Fruit fly (Drosophila melanogaster) whole organism, embryonic: Measurements from ENCODE around the gene CG42268.

ENCODE experiments used
- Atf3 ChIP-seq: fragments of 200-800 bp; sonication (Bioruptor generic); optimal IDR thresholded peaks from 3 replicates; lab custom pipeline; 2016; ENCODE audit warnings: missing biosample characterization, missing genetic modification characterization
- Bgb ChIP-seq: fragments of 200-800 bp; sonication (Bioruptor generic); IDR thresholded peaks from 2 replicates; pipeline ENCODE4 v1.3.6; 2022; ENCODE audit warnings: missing biosample characterization, missing genetic modification characterization; ENCODE audit not compliant: partially characterized antibody
- CG10543 ChIP-seq: fragments of 200-800 bp; sonication (Bioruptor generic); optimal IDR thresholded peaks from 3 replicates; lab custom pipeline; 2017; ENCODE audit warnings: missing biosample characterization, mild to moderate bottlenecking, missing genetic modification characterization, moderate library complexity
- CG12236 ChIP-seq: fragments of 200-800 bp; sonication (Bioruptor generic); optimal IDR thresholded peaks from 2 replicates; lab custom pipeline; 2016; ENCODE audit warnings: missing biosample characterization, missing genetic modification characterization
- CG12391 ChIP-seq: fragments of 200-800 bp; sonication (Bioruptor generic); optimal IDR thresholded peaks from 3 replicates; lab custom pipeline; 2018; ENCODE audit warnings: missing biosample characterization, mild to moderate bottlenecking, missing genetic modification characterization, moderate library complexity
- CG13624 ChIP-seq: fragments of 200-800 bp; sonication (Bioruptor generic); optimal IDR thresholded peaks from 2 replicates; lab custom pipeline; 2016; ENCODE audit warnings: missing biosample characterization, missing genetic modification characterization
- CG15269 ChIP-seq: fragments of 200-800 bp; sonication (Bioruptor generic); optimal IDR thresholded peaks from 2 replicates; lab custom pipeline; 2018; ENCODE audit warnings: missing biosample characterization, mild to moderate bottlenecking, missing genetic modification characterization, moderate library complexity
- CG15479 ChIP-seq: fragments of 200-800 bp; sonication (Bioruptor generic); optimal IDR thresholded peaks from 3 replicates; lab custom pipeline; 2019; ENCODE audit warnings: missing biosample characterization, mild to moderate bottlenecking, missing genetic modification characterization, moderate library complexity
- CG15696 ChIP-seq: fragments of 200-800 bp; sonication (Bioruptor generic); optimal IDR thresholded peaks from 2 replicates; lab custom pipeline; 2019; ENCODE audit warnings: missing biosample characterization, mild to moderate bottlenecking, missing genetic modification characterization, moderate library complexity
- CG16813 ChIP-seq: fragments of 200-800 bp; sonication (Bioruptor generic); IDR thresholded peaks from 3 replicates; pipeline ENCODE4 v1.3.6; 2022; ENCODE audit warnings: missing biosample characterization, missing genetic modification characterization; ENCODE audit not compliant: partially characterized antibody
- CG17385 ChIP-seq: fragments of 200-800 bp; sonication (Bioruptor generic); optimal IDR thresholded peaks from 3 replicates; lab custom pipeline; 2018; ENCODE audit warnings: missing biosample characterization, mild to moderate bottlenecking, missing genetic modification characterization
- CG30431 ChIP-seq: fragments of 200-800 bp; sonication (Bioruptor generic); optimal IDR thresholded peaks from 2 replicates; lab custom pipeline; 2017; ENCODE audit warnings: missing biosample characterization, missing genetic modification characterization
- CG3838 ChIP-seq: fragments of 200-800 bp; sonication (Bioruptor generic); optimal IDR thresholded peaks from 3 replicates; lab custom pipeline; 2016; ENCODE audit warnings: missing biosample characterization, missing genetic modification characterization
- CG4854 ChIP-seq: fragments of 200-800 bp; sonication (Bioruptor generic); optimal IDR thresholded peaks from 2 replicates; lab custom pipeline; 2016; ENCODE audit warnings: missing biosample characterization, missing genetic modification characterization, inconsistent platforms
- CG6175 ChIP-seq: fragments of 200-800 bp; sonication (Bioruptor generic); IDR thresholded peaks from 3 replicates; pipeline ENCODE4 v1.3.6; 2022; ENCODE audit warnings: missing biosample characterization, missing genetic modification characterization
- CG8944 ChIP-seq: fragments of 200-800 bp; sonication (Bioruptor generic); optimal IDR thresholded peaks from 3 replicates; lab custom pipeline; 2016; ENCODE audit warnings: missing biosample characterization, missing genetic modification characterization
- CG9932 ChIP-seq: fragments of 200-800 bp; sonication (Bioruptor generic); IDR thresholded peaks from 2 replicates; pipeline ENCODE4 v1.3.6; 2022; ENCODE audit warnings: missing biosample characterization, missing genetic modification characterization
- CoRest ChIP-seq: fragments of 200-800 bp; sonication (Bioruptor generic); optimal IDR thresholded peaks from 3 replicates; lab custom pipeline; 2018; ENCODE audit warnings: missing biosample characterization, mild to moderate bottlenecking, missing genetic modification characterization, moderate library complexity
- CrebB ChIP-seq: fragments of 200-800 bp; sonication (Bioruptor generic); optimal IDR thresholded peaks from 3 replicates; lab custom pipeline; 2018; ENCODE audit warnings: missing biosample characterization, mild to moderate bottlenecking, missing genetic modification characterization
- Dbx ChIP-seq: fragments of 200-800 bp; sonication (Bioruptor generic); IDR thresholded peaks from 3 replicates; pipeline ENCODE4 v1.3.6; 2022; ENCODE audit warnings: missing biosample characterization, missing genetic modification characterization
- Dfd ChIP-seq, 2 experiments: fragments of >200 bp; optimal IDR thresholded peaks; 2 replicates each; lab custom pipeline; 2017; ENCODE audit warnings: missing biosample characterization in 2 of 2, missing genetic modification characterization in 2 of 2
- Dll ChIP-seq: fragments of 200-800 bp; sonication (Bioruptor generic); IDR thresholded peaks from 4 replicates; pipeline ENCODE4 v1.3.6; 2022; ENCODE audit warnings: missing biosample characterization, missing genetic modification characterization; ENCODE audit not compliant: partially characterized antibody
- Fer1 ChIP-seq: fragments of 200-800 bp; sonication (Bioruptor generic); optimal IDR thresholded peaks from 2 replicates; lab custom pipeline; 2017; ENCODE audit warnings: missing biosample characterization, mild to moderate bottlenecking, missing genetic modification characterization
- HLH3B ChIP-seq: fragments of 200-800 bp; sonication (Bioruptor generic); IDR thresholded peaks from 2 replicates; pipeline ENCODE4 v1.3.6; 2022; ENCODE audit warnings: missing biosample characterization, missing genetic modification characterization
- HLH4C ChIP-seq: fragments of 200-800 bp; sonication (Bioruptor generic); IDR thresholded peaks from 3 replicates; pipeline ENCODE4 v1.3.6; 2022; ENCODE audit warnings: missing biosample characterization, missing genetic modification characterization; ENCODE audit not compliant: partially characterized antibody
- HLH54F ChIP-seq: fragments of 200-800 bp; sonication (Bioruptor generic); optimal IDR thresholded peaks from 3 replicates; lab custom pipeline; 2016; ENCODE audit warnings: missing biosample characterization, missing genetic modification characterization
- Hr3 ChIP-seq: fragments of 200-800 bp; sonication (Bioruptor generic); optimal IDR thresholded peaks from 3 replicates; lab custom pipeline; 2016; ENCODE audit warnings: missing biosample characterization, missing genetic modification characterization
- MESR4 ChIP-seq: fragments of 200-800 bp; sonication (Bioruptor generic); optimal IDR thresholded peaks from 2 replicates; lab custom pipeline; 2018; ENCODE audit warnings: missing biosample characterization, mild to moderate bottlenecking, missing genetic modification characterization, moderate library complexity
- Meics ChIP-seq: fragments of 200-800 bp; sonication (Bioruptor generic); optimal IDR thresholded peaks from 2 replicates; lab custom pipeline; 2017; ENCODE audit warnings: missing biosample characterization, mild to moderate bottlenecking, missing genetic modification characterization
- Rx ChIP-seq: fragments of 200-800 bp; sonication (Bioruptor generic); IDR thresholded peaks from 2 replicates; pipeline ENCODE4 v1.3.6; 2022; ENCODE audit warnings: missing biosample characterization, missing genetic modification characterization
- Trl ChIP-seq, 3 experiments: fragments of >200 bp in 2 of 3; fragments of 200-800 bp in 1 of 3; sonication (Bioruptor generic) in 1 of 3; optimal IDR thresholded peaks; 2 replicates in 1 of 3; 3 replicates in 2 of 3; lab custom pipeline; 2016 to 2017; ENCODE audit warnings: missing biosample characterization in 1 of 3, missing genetic modification characterization in 1 of 3
- ac ChIP-seq: fragments of 200-800 bp; sonication (Bioruptor generic); optimal IDR thresholded peaks from 3 replicates; lab custom pipeline; 2017; ENCODE audit warnings: missing biosample characterization, mild to moderate bottlenecking, missing genetic modification characterization
- chif ChIP-seq, 2 experiments: fragments of 200-800 bp; sonication (Bioruptor generic); optimal IDR thresholded peaks; 3 replicates each; lab custom pipeline; 2016; ENCODE audit warnings: missing biosample characterization in 2 of 2, missing genetic modification characterization in 2 of 2
- disco-r ChIP-seq: fragments of 200-800 bp; sonication (Bioruptor generic); optimal IDR thresholded peaks from 2 replicates; lab custom pipeline; 2016; ENCODE audit warnings: missing biosample characterization, missing genetic modification characterization
- ewg ChIP-seq: fragments of 200-800 bp; sonication (Bioruptor generic); optimal IDR thresholded peaks from 3 replicates; lab custom pipeline; 2017; ENCODE audit warnings: mild to moderate bottlenecking, missing biosample characterization, missing genetic modification reagents, missing genetic modification characterization
- fd102C ChIP-seq: fragments of 200-800 bp; sonication (Bioruptor generic); optimal IDR thresholded peaks from 2 replicates; lab custom pipeline; 2018; ENCODE audit warnings: missing biosample characterization, mild to moderate bottlenecking, missing genetic modification characterization, moderate library complexity
- fru ChIP-seq: fragments of >200 bp; optimal IDR thresholded peaks from 2 replicates; lab custom pipeline; 2017
- gce ChIP-seq: fragments of 200-800 bp; sonication (Bioruptor generic); IDR thresholded peaks from 3 replicates; pipeline ENCODE4 v1.3.6; 2022; ENCODE audit warnings: missing biosample characterization, missing genetic modification characterization
- gem ChIP-seq: fragments of 200-800 bp; sonication (Bioruptor generic); optimal IDR thresholded peaks from 2 replicates; lab custom pipeline; 2019; ENCODE audit warnings: missing biosample characterization, mild to moderate bottlenecking, missing genetic modification characterization, moderate library complexity
- gfzf ChIP-seq: fragments of 200-800 bp; sonication (Bioruptor generic); optimal IDR thresholded peaks from 2 replicates; lab custom pipeline; 2016; ENCODE audit warnings: missing biosample characterization, mild to moderate bottlenecking, missing genetic modification characterization, moderate library complexity
- klu ChIP-seq: fragments of 200-800 bp; sonication (Bioruptor generic); IDR thresholded peaks from 2 replicates; pipeline ENCODE4 v1.3.6; 2022; ENCODE audit warnings: missing biosample characterization, missing genetic modification characterization
- lola ChIP-seq, 3 experiments: fragments of >200 bp in 2 of 3; fragments of 200-800 bp in 1 of 3; sonication (Bioruptor generic) in 1 of 3; optimal IDR thresholded peaks; 2 replicates each; lab custom pipeline; 2017 to 2019; ENCODE audit warnings: missing biosample characterization in 3 of 3, missing genetic modification characterization in 3 of 3, mild to moderate bottlenecking in 1 of 3, moderate library complexity in 1 of 3
- nerfin-2 ChIP-seq: fragments of 200-800 bp; sonication (Bioruptor generic); IDR thresholded peaks from 2 replicates; pipeline ENCODE4 v1.3.6; 2022; ENCODE audit warnings: missing biosample characterization, missing genetic modification characterization; ENCODE audit not compliant: partially characterized antibody
- p53 ChIP-seq: fragments of 200-800 bp; sonication (Bioruptor generic); optimal IDR thresholded peaks from 2 replicates; lab custom pipeline; 2016; ENCODE audit warnings: missing biosample characterization, missing genetic modification characterization
- phol ChIP-seq: fragments of 200-800 bp; sonication (Bioruptor generic); optimal IDR thresholded peaks from 3 replicates; lab custom pipeline; 2018; ENCODE audit warnings: missing biosample characterization, mild to moderate bottlenecking, missing genetic modification characterization, moderate library complexity
- pros ChIP-seq: fragments of 200-800 bp; sonication (Bioruptor generic); optimal IDR thresholded peaks from 3 replicates; lab custom pipeline; 2019; ENCODE audit warnings: missing biosample characterization, mild to moderate bottlenecking, missing genetic modification characterization, moderate library complexity
- psq ChIP-seq: fragments of 200-800 bp; sonication (Bioruptor generic); optimal IDR thresholded peaks from 2 replicates; lab custom pipeline; 2017; ENCODE audit warnings: missing biosample characterization, missing genetic modification characterization
- row ChIP-seq: fragments of 200-800 bp; sonication (Bioruptor generic); IDR thresholded peaks from 3 replicates; pipeline ENCODE4 v1.3.6; 2022; ENCODE audit warnings: missing biosample characterization, missing genetic modification characterization
- salm ChIP-seq: fragments of 200-800 bp; sonication (Bioruptor generic); optimal IDR thresholded peaks from 2 replicates; lab custom pipeline; 2018; ENCODE audit warnings: missing biosample characterization, mild to moderate bottlenecking, missing genetic modification characterization
- seq ChIP-seq: fragments of 200-800 bp; sonication (Bioruptor generic); IDR thresholded peaks from 2 replicates; pipeline ENCODE4 v1.3.6; 2022; ENCODE audit warnings: missing biosample characterization, missing genetic modification characterization
- ttk ChIP-seq: fragments of 200-800 bp; sonication (Bioruptor generic); IDR thresholded peaks from 2 replicates; pipeline ENCODE4 v2.1.2; 2022; ENCODE audit warnings: missing biosample characterization, missing genetic modification characterization

The CG42268 gene

dm6 chr3L:9726707-9727106 is 33.5 kb downstream of the CG42268 start, which contains the start of gene Naa60 (continued):
- TF ChIP-seq ewg (GFP tag; lab: Kevin White, UChicago) (no peak), CG30431 (GFP tag; lab: Kevin White, UChicago) (no peak), salm (tag; lab: Kevin White, UChicago) (no peak), gem (tag; lab: Kevin White, UChicago) (no peak), CG13624 (GFP tag; lab: Kevin White, UChicago) (no peak), CG6175 (GFP tag; lab: Robert Waterston, UW) (no peak), nerfin-2 (GFP tag; lab: Robert Waterston, UW) (peak; percentile 67; the same call in 1 of the 2 replicates), CG4854 (GFP tag; lab: Kevin White, UChicago) (no peak), CG10543 (no peak), phol (tag; lab: Kevin White, UChicago) (peak; percentile 25), gce (GFP tag; lab: Robert Waterston, UW) (no peak), Atf3 (GFP tag; lab: Kevin White, UChicago) (no peak), lola (GFP tag; optimal IDR thresholded peaks at IDR 0.05; lab: Kevin White, UChicago) (no peak), CrebB (tag; lab: Kevin White, UChicago) (no peak), CG8944 (GFP tag; lab: Kevin White, UChicago) (no peak), HLH3B (GFP tag; lab: Robert Waterston, UW) (no peak), disco-r (GFP tag; lab: Kevin White, UChicago) (no peak), CoRest (tag; lab: Kevin White, UChicago) (no peak), CG9932 (GFP tag; lab: Robert Waterston, UW) (peak; percentile 51; the same call in 1 of the 2 replicates), CG16813 (GFP tag; lab: Robert Waterston, UW) (peak; percentile 85), Dbx (GFP tag; lab: Robert Waterston, UW) (no peak), Trl (optimal IDR thresholded peaks at IDR 0.05; lab: Kevin White, UChicago) (no peak), Trl (GFP tag; optimal IDR thresholded peaks at IDR 0.05; lab: Kevin White, UChicago) (no peak), CG12391 (tag; lab: Kevin White, UChicago) (peak; percentile 33), klu (GFP tag; lab: Robert Waterston, UW) (no peak), Rx (GFP tag; lab: Robert Waterston, UW) (no peak), psq (no peak), seq (GFP tag; lab: Robert Waterston, UW) (no peak), gfzf (GFP tag; lab: Kevin White, UChicago) (peak; percentile 81), Dll (GFP tag; lab: Robert Waterston, UW) (peak; percentile 93), ttk (GFP tag; lab: Robert Waterston, UW) (no peak), CG15269 (tag; lab: Kevin White, UChicago) (no peak), HLH4C (peak; percentile 84), p53 (GFP tag; lab: Kevin White, UChicago) (no peak), chif (GFP tag; optimal IDR thresholded peaks at IDR 0.05; lab: Kevin White, UChicago) (no peak), fru (lab: Kevin White, UChicago) (no peak), CG3838 (GFP tag; lab: Kevin White, UChicago) (no peak), pros (no peak), CG12236 (no peak), ac (no peak), CG15696 (tag; lab: Kevin White, UChicago) (no peak), MESR4 (GFP tag; lab: Kevin White, UChicago) (peak; percentile 70), row (GFP tag; lab: Robert Waterston, UW) (peak; percentile 69), Meics (GFP tag; lab: Kevin White, UChicago) (no peak), Hr3 (GFP tag; lab: Kevin White, UChicago) (no peak), Bgb (peak; percentile 92), fd102C (GFP tag; lab: Kevin White, UChicago) (no peak), Fer1 (GFP tag; lab: Kevin White, UChicago) (peak; percentile 20), HLH54F (no peak), Dfd (GFP tag; optimal IDR thresholded peaks at IDR 0.05; lab: Kevin White, UChicago) (no peak), CG15479 (GFP tag; lab: Kevin White, UChicago) (no peak), CG17385 (GFP tag; lab: Kevin White, UChicago) (no peak)
